Worm (Caenorhabditis elegans) whole organism, young adult: Measurements from ENCODE around the gene Y17D7B.2.
"Not testable (repeated sequence)": the region's sequence is repeated elsewhere in the genome, so short reads cannot be mapped to it uniquely, and the experiment has no call there.

Experiments used
- B0019.2 ChIP-seq: fragments of 200-800 bp; sonication (Bioruptor generic); conservative IDR thresholded peaks from 2 replicates; pipeline ENCODE4 v1.3.6; 2022; ENCODE audit warnings: missing genetic modification reagents, missing genetic modification characterization, missing compliant biosample characterization
- F10E7.11 ChIP-seq: sonication (generic microtip); optimal IDR thresholded peaks from 2 replicates; lab custom pipeline; 2017; ENCODE audit warnings: mild to moderate bottlenecking, missing genetic modification characterization, moderate library complexity, missing compliant biosample characterization
- F33H1.4 ChIP-seq: fragments of 200-800 bp; sonication (Bioruptor generic); IDR thresholded peaks from 2 replicates; pipeline ENCODE4 v1.3.6; 2022; ENCODE audit warnings: missing genetic modification reagents, missing genetic modification characterization, missing compliant biosample characterization
- F57A8.1 ChIP-seq: fragments of 200-800 bp; sonication (Bioruptor generic); optimal IDR thresholded peaks from 2 replicates; lab custom pipeline; 2018; ENCODE audit warnings: mild to moderate bottlenecking, missing genetic modification characterization, moderate library complexity, missing compliant biosample characterization
- F57C9.4 ChIP-seq: sonication (generic microtip); optimal IDR thresholded peaks from 2 replicates; lab custom pipeline; 2017; ENCODE audit warnings: mild to moderate bottlenecking, missing genetic modification characterization, missing compliant biosample characterization
- K11D2.4 ChIP-seq: fragments of 200-800 bp; sonication (Bioruptor generic); IDR thresholded peaks from 2 replicates; pipeline ENCODE4 v1.3.6; 2022; ENCODE audit warnings: missing genetic modification reagents, missing genetic modification characterization, missing compliant biosample characterization
- T26A5.8 ChIP-seq: sonication (generic microtip); optimal IDR thresholded peaks from 2 replicates; lab custom pipeline; 2016; ENCODE audit warnings: missing genetic modification characterization, missing compliant biosample characterization
- Y53F4B.3 ChIP-seq: fragments of 200-800 bp; sonication (Bioruptor generic); IDR thresholded peaks from 2 replicates; pipeline ENCODE4 v1.3.6; 2022; ENCODE audit warnings: missing genetic modification reagents, missing genetic modification characterization, missing compliant biosample characterization
- Y79H2A.3 ChIP-seq: fragments of 200-800 bp; sonication (Bioruptor generic); conservative IDR thresholded peaks from 2 replicates; pipeline ENCODE4 v1.3.6; 2022; ENCODE audit warnings: missing genetic modification reagents, missing genetic modification characterization, missing compliant biosample characterization
- Y95B8A.8 ChIP-seq: fragments of 200-800 bp; sonication (Bioruptor generic); IDR thresholded peaks from 2 replicates; pipeline ENCODE4 v1.3.6; 2022; ENCODE audit warnings: missing genetic modification reagents, missing genetic modification characterization, missing compliant biosample characterization
- attf-3 ChIP-seq: fragments of 200-800 bp; sonication (Bioruptor generic); conservative IDR thresholded peaks from 2 replicates; pipeline ENCODE4 v1.3.6; 2022; ENCODE audit warnings: missing genetic modification reagents, missing genetic modification characterization, missing compliant biosample characterization
- attf-5 ChIP-seq: fragments of 200-800 bp; sonication (Bioruptor generic); optimal IDR thresholded peaks from 2 replicates; lab custom pipeline; 2018; ENCODE audit warnings: mild to moderate bottlenecking, missing genetic modification characterization, missing compliant biosample characterization
- attf-6 ChIP-seq: fragments of 200-800 bp; sonication (Bioruptor generic); IDR thresholded peaks from 2 replicates; pipeline ENCODE4 v1.3.6; 2022; ENCODE audit warnings: missing genetic modification reagents, missing genetic modification characterization, missing compliant biosample characterization
- cebp-1 ChIP-seq, 2 experiments: fragments of 200-800 bp in 1 of 2; sonication (Bioruptor generic) in 1 of 2; sonication (generic microtip) in 1 of 2; IDR thresholded peaks in 1 of 2; optimal IDR thresholded peaks in 1 of 2; 2 replicates each; pipeline versions ENCODE4 v1.3.6 to Lab custom; 2017 to 2022; ENCODE audit warnings: missing compliant biosample characterization in 2 of 2, missing genetic modification characterization in 2 of 2, mild to moderate bottlenecking in 1 of 2, missing genetic modification reagents in 1 of 2, moderate library complexity in 1 of 2
- ceh-40 ChIP-seq: fragments of 200-800 bp; sonication (Bioruptor generic); IDR thresholded peaks from 2 replicates; pipeline ENCODE4 v1.3.6; 2022; ENCODE audit warnings: missing genetic modification characterization, missing compliant biosample characterization
- ceh-58 ChIP-seq: fragments of 200-800 bp; sonication (Bioruptor generic); IDR thresholded peaks from 2 replicates; pipeline ENCODE4 v1.3.6; 2022; ENCODE audit warnings: missing genetic modification characterization, missing compliant biosample characterization
- ceh-79 ChIP-seq: sonication (generic microtip); optimal IDR thresholded peaks from 2 replicates; lab custom pipeline; 2017; ENCODE audit warnings: mild to moderate bottlenecking, missing genetic modification characterization, missing compliant biosample characterization
- chd-7 ChIP-seq: sonication (generic microtip); optimal IDR thresholded peaks from 2 replicates; lab custom pipeline; 2016; ENCODE audit warnings: mild to moderate bottlenecking, missing genetic modification characterization, moderate library complexity, missing compliant biosample characterization
- egl-18 ChIP-seq: fragments of 200-800 bp; sonication (Bioruptor generic); IDR thresholded peaks from 2 replicates; pipeline ENCODE4 v1.3.6; 2022; ENCODE audit warnings: missing genetic modification reagents, missing genetic modification characterization, missing compliant biosample characterization
- ekl-4 ChIP-seq: fragments of 200-800 bp; sonication (Bioruptor generic); IDR thresholded peaks from 2 replicates; pipeline ENCODE4 v1.3.6; 2022; ENCODE audit warnings: missing genetic modification reagents, missing genetic modification characterization, missing compliant biosample characterization
- ets-4 ChIP-seq: fragments of 200-800 bp; sonication (Bioruptor generic); optimal IDR thresholded peaks from 2 replicates; lab custom pipeline; 2018; ENCODE audit warnings: mild to moderate bottlenecking, missing genetic modification characterization, missing compliant biosample characterization
- him-1 ChIP-seq: sonication (generic microtip); optimal IDR thresholded peaks from 2 replicates; lab custom pipeline; 2016; ENCODE audit warnings: missing genotype, missing genetic modification reagents, missing genetic modification characterization, missing compliant biosample characterization
- hrde-1 ChIP-seq: sonication (generic microtip); optimal IDR thresholded peaks from 2 replicates; lab custom pipeline; 2016; ENCODE audit warnings: missing genetic modification characterization, mild to moderate bottlenecking, missing compliant biosample characterization, moderate library complexity, missing genotype, missing genetic modification reagents, borderline replicate concordance
- lin-26 ChIP-seq: fragments of 200-800 bp; sonication (Bioruptor generic); IDR thresholded peaks from 2 replicates; pipeline ENCODE4 v1.3.6; 2022; ENCODE audit warnings: missing genetic modification reagents, missing genetic modification characterization, missing compliant biosample characterization
- lin-40 ChIP-seq: sonication (generic microtip); optimal IDR thresholded peaks from 2 replicates; lab custom pipeline; 2016; ENCODE audit warnings: missing genetic modification characterization, mild to moderate bottlenecking, missing compliant biosample characterization, missing genotype, missing genetic modification reagents
- lsy-27 ChIP-seq: sonication (generic microtip); optimal IDR thresholded peaks from 2 replicates; lab custom pipeline; 2017; ENCODE audit warnings: missing genetic modification characterization, mild to moderate bottlenecking, missing compliant biosample characterization, antibody characterized with exemption, missing genotype, borderline replicate concordance; ENCODE audit not compliant: insufficient read depth
- madf-8 ChIP-seq: fragments of 200-800 bp; sonication (Bioruptor generic); conservative IDR thresholded peaks from 2 replicates; pipeline ENCODE4 v1.3.6; 2022; ENCODE audit warnings: missing genetic modification reagents, missing genetic modification characterization, missing compliant biosample characterization
- mcd-1 ChIP-seq: fragments of 200-800 bp; sonication (Bioruptor generic); IDR thresholded peaks from 2 replicates; pipeline ENCODE4 v1.3.6; 2022; ENCODE audit warnings: missing genetic modification reagents, missing genetic modification characterization, missing compliant biosample characterization
- nfya-1 ChIP-seq: sonication (generic microtip); optimal IDR thresholded peaks from 2 replicates; lab custom pipeline; 2017; ENCODE audit warnings: antibody characterized with exemption, missing compliant biosample characterization, missing genetic modification characterization, borderline replicate concordance; ENCODE audit not compliant: insufficient read depth
- nhr-27 ChIP-seq: fragments of 200-800 bp; sonication (Bioruptor generic); optimal IDR thresholded peaks from 2 replicates; lab custom pipeline; 2018; ENCODE audit warnings: mild to moderate bottlenecking, missing genetic modification characterization, moderate library complexity, missing compliant biosample characterization
- nhr-90 ChIP-seq: sonication (generic microtip); optimal IDR thresholded peaks from 2 replicates; lab custom pipeline; 2016; ENCODE audit warnings: missing genotype, mild to moderate bottlenecking, missing genetic modification characterization, missing compliant biosample characterization
- pbrm-1 ChIP-seq: fragments of 200-800 bp; sonication (Bioruptor generic); IDR thresholded peaks from 2 replicates; pipeline ENCODE4 v1.3.6; 2022; ENCODE audit warnings: missing genetic modification reagents, missing genetic modification characterization, missing compliant biosample characterization
- rcor-1 ChIP-seq: fragments of 200-800 bp; sonication (Bioruptor generic); IDR thresholded peaks from 2 replicates; pipeline ENCODE4 v1.3.6; 2022; ENCODE audit warnings: missing genetic modification reagents, missing genetic modification characterization, missing compliant biosample characterization
- sdz-38 ChIP-seq: sonication (generic microtip); optimal IDR thresholded peaks from 2 replicates; lab custom pipeline; 2016; ENCODE audit warnings: missing genotype, missing genetic modification characterization, missing compliant biosample characterization
- snpc-1.3 ChIP-seq: sonication (generic microtip); optimal IDR thresholded peaks from 2 replicates; lab custom pipeline; 2017; ENCODE audit warnings: missing genetic modification characterization, mild to moderate bottlenecking, missing compliant biosample characterization, antibody characterized with exemption, moderate library complexity, missing genotype, missing genetic modification reagents; ENCODE audit not compliant: insufficient read depth
- tbx-9 ChIP-seq: sonication (generic microtip); optimal IDR thresholded peaks from 2 replicates; lab custom pipeline; 2016; ENCODE audit warnings: borderline replicate concordance, missing genetic modification characterization, inconsistent platforms, missing compliant biosample characterization
- unc-130 ChIP-seq: sonication (generic microtip); optimal IDR thresholded peaks from 2 replicates; lab custom pipeline; 2016; ENCODE audit warnings: missing genetic modification reagents, missing genetic modification characterization, missing compliant biosample characterization
- ztf-6 ChIP-seq: fragments of 200-800 bp; sonication (Bioruptor generic); IDR thresholded peaks from 2 replicates; pipeline ENCODE4 v1.3.6; 2022; ENCODE audit warnings: missing genetic modification reagents, missing genetic modification characterization, missing compliant biosample characterization

The Y17D7B.2 gene

ce11 chrV:18750445-18750844 lies 37.1 kb upstream of the Y17D7B.2 start, which contains the start of the genes F11D11.21 and F11D11.12:
F11D11.21 (minus strand) TSS chrV:18750545.
F11D11.12 (minus strand) TSS chrV:18750682.
- TF ChIP-seq nhr-90 (tag; lab: Kevin White, UChicago) (no peak), Y95B8A.8 (GFP tag; lab: Robert Waterston, UW) (no peak), ceh-58 (GFP tag; lab: Robert Waterston, UW) (no peak), unc-130 (GFP tag; lab: Kevin White, UChicago) (no peak), F57A8.1 (GFP tag; lab: Kevin White, UChicago) (no peak), chd-7 (no peak), T26A5.8 (tag; lab: Kevin White, UChicago) (no peak), nfya-1 (tag; lab: Kevin White, UChicago) (no peak), Y79H2A.3 (GFP tag; lab: Robert Waterston, UW) (no peak), ztf-6 (GFP tag; lab: Robert Waterston, UW) (no peak), cebp-1 (GFP tag; IDR thresholded peaks at IDR 0.05; lab: Robert Waterston, UW) (no peak), cebp-1 (tag; optimal IDR thresholded peaks at IDR 0.05; lab: Kevin White, UChicago) (no peak)

- TF ChIP-seq ets-4 (GFP tag; lab: Kevin White, UChicago) (no peak), attf-3 (GFP tag; lab: Robert Waterston, UW) (no peak), F10E7.11 (tag; lab: Kevin White, UChicago) (no peak), nhr-90 (tag; lab: Kevin White, UChicago) (no peak), lin-26 (GFP tag; lab: Robert Waterston, UW) (no peak), B0019.2 (GFP tag; lab: Robert Waterston, UW) (no peak), snpc-1.3 (no peak), Y79H2A.3 (GFP tag; lab: Robert Waterston, UW) (no peak), mcd-1 (GFP tag; lab: Robert Waterston, UW) (no peak)
Observed at ce11 chrV:18753036-18753435, 34.5 kb upstream of the Y17D7B.2 start, which contains the start of gene F11D11.6. F11D11.6 (minus strand) TSS chrV:18753136.

ce11 chrV:18754328-18754727 lies 33.2 kb upstream of the Y17D7B.2 start, which contains the start of gene clec-254:
clec-254 (minus strand) TSS chrV:18754428.
- TF ChIP-seq tbx-9 (tag; lab: Kevin White, UChicago); lsy-27; cebp-1 (GFP tag; IDR thresholded peaks at IDR 0.05; lab: Robert Waterston, UW); cebp-1 (tag; optimal IDR thresholded peaks at IDR 0.05; lab: Kevin White, UChicago): not testable (repeated sequence)

- TF ChIP-seq ceh-58 (GFP tag; lab: Robert Waterston, UW) = no peak
- TF ChIP-seq rcor-1 (GFP tag; lab: Robert Waterston, UW) = no peak
- no peak for TF ChIP-seq K11D2.4 (GFP tag; lab: Robert Waterston, UW)
- no peak for TF ChIP-seq egl-18 (GFP tag; lab: Robert Waterston, UW)
- TF ChIP-seq sdz-38 (tag; lab: Kevin White, UChicago) = no peak
- no peak for TF ChIP-seq ceh-40 (GFP tag; lab: Robert Waterston, UW)
- no peak for TF ChIP-seq pbrm-1 (GFP tag; lab: Robert Waterston, UW)
- no peak for TF ChIP-seq ekl-4 (GFP tag; lab: Robert Waterston, UW)
- no peak for TF ChIP-seq attf-6
Observed at ce11 chrV:18760174-18760573, 27.4 kb upstream of the Y17D7B.2 start, which contains the start of gene F11D11.3. F11D11.3 (minus strand) TSS chrV:18760274.

- no peak for TF ChIP-seq nfya-1 (tag; lab: Kevin White, UChicago)
- TF ChIP-seq madf-8 (GFP tag; lab: Robert Waterston, UW) = no peak
- no peak for TF ChIP-seq tbx-9 (tag; lab: Kevin White, UChicago)
- TF ChIP-seq rcor-1 (GFP tag; lab: Robert Waterston, UW) = no peak
- no peak for TF ChIP-seq him-1 (tag; lab: Kevin White, UChicago)
- TF ChIP-seq Y95B8A.8 (GFP tag; lab: Robert Waterston, UW) = no peak
- TF ChIP-seq lin-40 (tag; lab: Kevin White, UChicago) = no peak
- TF ChIP-seq hrde-1 (tag; lab: Kevin White, UChicago) = no peak
- no peak for TF ChIP-seq attf-5
- no peak for TF ChIP-seq F57C9.4 (tag; lab: Kevin White, UChicago)
- no peak for TF ChIP-seq Y53F4B.3
- TF ChIP-seq mcd-1 (GFP tag; lab: Robert Waterston, UW) = no peak
- no peak for TF ChIP-seq ceh-79 (tag; lab: Kevin White, UChicago)
- no peak for TF ChIP-seq nhr-27 (tag; lab: Kevin White, UChicago)
- no peak for TF ChIP-seq F33H1.4 (GFP tag; lab: Robert Waterston, UW)
Observed at ce11 chrV:18761078-18761477, 26.5 kb upstream of the Y17D7B.2 start, which contains the start of gene F11D11.4. F11D11.4 (plus strand) TSS chrV:18761378.
